Fruit fly (Drosophila melanogaster): ENCODE measurements around the gene CG3777.

CG3777 gene

dm6 chrX:294839-295238 lies 15.3 kb downstream of the CG3777 start, which contains the start of gene CG13375:
CG13375 (minus strand) TSS chrX:294962.
- no peak for TF ChIP-seq foxo (GFP tag; optimal IDR thresholded peaks at IDR 0.05)
- TF ChIP-seq Myc (optimal IDR thresholded peaks at IDR 0.05) = no peak
- no peak for TF ChIP-seq ey (GFP tag; optimal IDR thresholded peaks at IDR 0.05)
- TF ChIP-seq fru (GFP tag; optimal IDR thresholded peaks at IDR 0.05) = no peak

dm6 chrX:307384-307783 lies 27.9 kb downstream of the CG3777 start, which contains the start of gene CG12470:
CG12470 (plus strand) TSS chrX:307684.
- TF ChIP-seq usp (GFP tag; optimal IDR thresholded peaks at IDR 0.05) (no peak), pan (optimal IDR thresholded peaks at IDR 0.05) (no peak), Dif (GFP tag; optimal IDR thresholded peaks at IDR 0.05; ENCODE audit: partially characterized antibody) (no peak), Vsx2 (GFP tag; optimal IDR thresholded peaks at IDR 0.05; ENCODE audit: partially characterized antibody) (no peak), Hr78 (GFP tag; optimal IDR thresholded peaks at IDR 0.05) (no peak), Dfd (GFP tag; optimal IDR thresholded peaks at IDR 0.05) (no peak), fru (GFP tag; optimal IDR thresholded peaks at IDR 0.05) (no peak), ey (GFP tag; optimal IDR thresholded peaks at IDR 0.05) (no peak), Myc (optimal IDR thresholded peaks at IDR 0.05) (no peak), dl (GFP tag; optimal IDR thresholded peaks at IDR 0.05; ENCODE audit: insufficient read depth in 1 of 2, partially characterized antibody in 2 of 2) (no peak), br (GFP tag; optimal IDR thresholded peaks at IDR 0.05) (no peak), lola (GFP tag; optimal IDR thresholded peaks at IDR 0.05) (no peak), sage (GFP tag; optimal IDR thresholded peaks at IDR 0.05) (no peak), tai (GFP tag; optimal IDR thresholded peaks at IDR 0.05) (no peak), woc (GFP tag; optimal IDR thresholded peaks at IDR 0.05) (no peak), Abd-B (GFP tag; optimal IDR thresholded peaks at IDR 0.05) (no peak), Sp1 (GFP tag; optimal IDR thresholded peaks at IDR 0.05) (no peak), Hnf4 (GFP tag; optimal IDR thresholded peaks at IDR 0.05) (no peak), h (GFP tag; optimal IDR thresholded peaks at IDR 0.05) (no peak), dmrt93B (GFP tag; optimal IDR thresholded peaks at IDR 0.05) (no peak)

dm6 chrX:311328-311727 lies 31.8 kb downstream of the CG3777 start:
- TF ChIP-seq CG32264 (GFP tag; optimal IDR thresholded peaks at IDR 0.05) (no peak), usp (GFP tag; optimal IDR thresholded peaks at IDR 0.05) (no peak), pan (optimal IDR thresholded peaks at IDR 0.05) (no peak), Hr78 (GFP tag; optimal IDR thresholded peaks at IDR 0.05) (no peak), woc (GFP tag; optimal IDR thresholded peaks at IDR 0.05) (no peak), foxo (GFP tag; optimal IDR thresholded peaks at IDR 0.05) (no peak)

- TF ChIP-seq dmrt93B (GFP tag; optimal IDR thresholded peaks at IDR 0.05) (no peak), dl (GFP tag; optimal IDR thresholded peaks at IDR 0.05; ENCODE audit: insufficient read depth in 1 of 2, partially characterized antibody in 2 of 2) (no peak), OdsH (GFP tag; optimal IDR thresholded peaks at IDR 0.05) (no peak), ey (GFP tag; optimal IDR thresholded peaks at IDR 0.05) (no peak), Dfd (GFP tag; optimal IDR thresholded peaks at IDR 0.05) (no peak), Jra (GFP tag; optimal IDR thresholded peaks at IDR 0.05) (no peak), h (GFP tag; optimal IDR thresholded peaks at IDR 0.05) (no peak), Hnf4 (GFP tag; optimal IDR thresholded peaks at IDR 0.05) (no peak), CG32264 (GFP tag; optimal IDR thresholded peaks at IDR 0.05) (no peak), Mio (GFP tag; optimal IDR thresholded peaks at IDR 0.05) (no peak), Dif (GFP tag; optimal IDR thresholded peaks at IDR 0.05; ENCODE audit: partially characterized antibody) (no peak), GATAd (GFP tag; optimal IDR thresholded peaks at IDR 0.05) (no peak), CrebA (GFP tag; optimal IDR thresholded peaks at IDR 0.05; ENCODE audit: borderline replicate concordance) (no peak), br (GFP tag; optimal IDR thresholded peaks at IDR 0.05) (no peak), Vsx2 (GFP tag; optimal IDR thresholded peaks at IDR 0.05; ENCODE audit: partially characterized antibody) (no peak)
These were observed 35.3 kb downstream of the CG3777 start, which contains the start of gene Or1a for dm6 chrX:314823-315222. Or1a (plus strand) TSS chrX:315123.

- TF ChIP-seq CrebA (GFP tag; optimal IDR thresholded peaks at IDR 0.05; ENCODE audit: borderline replicate concordance) (no peak), jim (GFP tag; optimal IDR thresholded peaks at IDR 0.05) (no peak), HLH106 (tag; optimal IDR thresholded peaks at IDR 0.05) (no peak), CG32264 (GFP tag; optimal IDR thresholded peaks at IDR 0.05) (no peak)
These were observed 54.4 kb downstream of the CG3777 start for dm6 chrX:333942-334341.
